Worm (Caenorhabditis elegans): Measurements from ENCODE around the gene sulp-7.

Gene sulp-7

ce11 chrX:11059744-11060143 is 20.7 kb upstream of the sulp-7 start, which contains the start of gene lpr-6:
Gene lpr-6, plus strand, starts transcription at chrX:11059994.
- TF ChIP-seq aly-1 (tag; optimal IDR thresholded peaks at IDR 0.05) (no peak), B0310.2 (tag; optimal IDR thresholded peaks at IDR 0.05) (no peak), hmg-4 (GFP tag; optimal IDR thresholded peaks at IDR 0.05) (no peak), pes-1 (GFP tag; IDR thresholded peaks at IDR 0.05) (no peak), flt-1 (GFP tag; IDR thresholded peaks at IDR 0.05) (no peak), F13C5.2 (tag; optimal IDR thresholded peaks at IDR 0.05) (no peak), ets-7 (tag; optimal IDR thresholded peaks at IDR 0.05) (no peak), hmbx-1 (tag; optimal IDR thresholded peaks at IDR 0.05) (no peak)

ce11 chrX:11060940-11061339 is 19.5 kb upstream of the sulp-7 start:
- TF ChIP-seq pes-1 (GFP tag; IDR thresholded peaks at IDR 0.05) (no peak), hmbx-1 (tag; optimal IDR thresholded peaks at IDR 0.05) (no peak), sea-1 (GFP tag; conservative IDR thresholded peaks at IDR 0.05) (no peak), aly-1 (tag; optimal IDR thresholded peaks at IDR 0.05) (no peak), tra-4 (tag; optimal IDR thresholded peaks at IDR 0.05) (no peak), tbx-11 (GFP tag; IDR thresholded peaks at IDR 0.05) (no peak), tbx-37 (GFP tag; conservative IDR thresholded peaks at IDR 0.05) (no peak), ets-7 (tag; optimal IDR thresholded peaks at IDR 0.05) (no peak), hmg-4 (GFP tag; optimal IDR thresholded peaks at IDR 0.05) (no peak), scrt-1 (GFP tag; IDR thresholded peaks at IDR 0.05) (no peak), B0310.2 (tag; optimal IDR thresholded peaks at IDR 0.05) (no peak)

ce11 chrX:11061904-11062303 is 18.6 kb upstream of the sulp-7 start, which contains the start of gene lpr-5:
Gene lpr-5, plus strand, starts transcription at chrX:11062123.
- no peak for TF ChIP-seq ceh-13 (GFP tag; optimal IDR thresholded peaks at IDR 0.05)
- TF ChIP-seq ceh-36 (tag; optimal IDR thresholded peaks at IDR 0.05): no peak
- TF ChIP-seq hmg-4 (GFP tag; optimal IDR thresholded peaks at IDR 0.05): no peak
- no peak for TF ChIP-seq B0310.2 (tag; optimal IDR thresholded peaks at IDR 0.05)
- no peak for TF ChIP-seq pes-1 (GFP tag; IDR thresholded peaks at IDR 0.05)
- no peak for TF ChIP-seq F13C5.2 (tag; optimal IDR thresholded peaks at IDR 0.05)
- no peak for TF ChIP-seq ets-7 (tag; optimal IDR thresholded peaks at IDR 0.05)
- TF ChIP-seq tbx-11 (GFP tag; IDR thresholded peaks at IDR 0.05): no peak
- no peak for TF ChIP-seq hnd-1 (tag; optimal IDR thresholded peaks at IDR 0.05)
- TF ChIP-seq ama-1 (optimal IDR thresholded peaks at IDR 0.05): no peak
- TF ChIP-seq flt-1 (GFP tag; IDR thresholded peaks at IDR 0.05): no peak
- no peak for TF ChIP-seq aly-1 (tag; optimal IDR thresholded peaks at IDR 0.05)
- no peak for TF ChIP-seq tra-4 (tag; optimal IDR thresholded peaks at IDR 0.05)
- TF ChIP-seq hmbx-1 (tag; optimal IDR thresholded peaks at IDR 0.05): no peak
- TF ChIP-seq sea-1 (GFP tag; conservative IDR thresholded peaks at IDR 0.05): no peak
- no peak for TF ChIP-seq tbx-37 (GFP tag; conservative IDR thresholded peaks at IDR 0.05)
- TF ChIP-seq scrt-1 (GFP tag; IDR thresholded peaks at IDR 0.05): no peak

- TF ChIP-seq F13C5.2 (tag; optimal IDR thresholded peaks at IDR 0.05) (no peak), ceh-13 (GFP tag; optimal IDR thresholded peaks at IDR 0.05) (no peak), tbx-37 (GFP tag; conservative IDR thresholded peaks at IDR 0.05) (no peak), pes-1 (GFP tag; IDR thresholded peaks at IDR 0.05) (no peak), scrt-1 (GFP tag; IDR thresholded peaks at IDR 0.05) (no peak)
Measured at ce11 chrX:11064799-11065198, 15.7 kb upstream of the sulp-7 start, which contains the start of gene lpr-4. Gene lpr-4, plus strand, starts transcription at chrX:11065126.

ce11 chrX:11067256-11067655 is 13.2 kb upstream of the sulp-7 start:
- no peak for TF ChIP-seq hmbx-1 (tag; optimal IDR thresholded peaks at IDR 0.05)
- TF ChIP-seq ceh-36 (tag; optimal IDR thresholded peaks at IDR 0.05): no peak
- no peak for TF ChIP-seq ceh-13 (GFP tag; optimal IDR thresholded peaks at IDR 0.05)
- TF ChIP-seq hmg-4 (GFP tag; optimal IDR thresholded peaks at IDR 0.05): no peak
- no peak for TF ChIP-seq tra-4 (tag; optimal IDR thresholded peaks at IDR 0.05)
- TF ChIP-seq ets-7 (tag; optimal IDR thresholded peaks at IDR 0.05): no peak
- no peak for TF ChIP-seq hnd-1 (tag; optimal IDR thresholded peaks at IDR 0.05)
- no peak for TF ChIP-seq scrt-1 (GFP tag; IDR thresholded peaks at IDR 0.05)
- TF ChIP-seq F13C5.2 (tag; optimal IDR thresholded peaks at IDR 0.05): no peak
- no peak for TF ChIP-seq tbx-37 (GFP tag; conservative IDR thresholded peaks at IDR 0.05)
- no peak for TF ChIP-seq pes-1 (GFP tag; IDR thresholded peaks at IDR 0.05)
- TF ChIP-seq sea-1 (GFP tag; conservative IDR thresholded peaks at IDR 0.05): no peak
- no peak for TF ChIP-seq B0310.2 (tag; optimal IDR thresholded peaks at IDR 0.05)
- no peak for TF ChIP-seq ama-1 (optimal IDR thresholded peaks at IDR 0.05)
- no peak for TF ChIP-seq aly-1 (tag; optimal IDR thresholded peaks at IDR 0.05)

ce11 chrX:11068334-11068733 is 12.1 kb upstream of the sulp-7 start, which contains the start of gene apt-9:
Gene apt-9, plus strand, starts transcription at chrX:11068527.
- TF ChIP-seq hnd-1 (tag; optimal IDR thresholded peaks at IDR 0.05) (no peak), ama-1 (optimal IDR thresholded peaks at IDR 0.05) (no peak)

- TF ChIP-seq hmg-4 (GFP tag; optimal IDR thresholded peaks at IDR 0.05): peak; percentile 29
- TF ChIP-seq scrt-1 (GFP tag; IDR thresholded peaks at IDR 0.05): no peak
Measured at ce11 chrX:11072701-11073100, 7.8 kb upstream of the sulp-7 start.

ce11 chrX:11073358-11073757 is 7.1 kb upstream of the sulp-7 start, which contains the start of gene W04G3.5:
Gene W04G3.5, plus strand, starts transcription at chrX:11073658.
- TF ChIP-seq ama-1 (optimal IDR thresholded peaks at IDR 0.05): no peak
- TF ChIP-seq tra-4 (tag; optimal IDR thresholded peaks at IDR 0.05): no peak
- TF ChIP-seq hnd-1 (tag; optimal IDR thresholded peaks at IDR 0.05): no peak
- no peak for TF ChIP-seq B0310.2 (tag; optimal IDR thresholded peaks at IDR 0.05)
- TF ChIP-seq aly-1 (tag; optimal IDR thresholded peaks at IDR 0.05): no peak
- no peak for TF ChIP-seq tbx-11 (GFP tag; IDR thresholded peaks at IDR 0.05)
- no peak for TF ChIP-seq scrt-1 (GFP tag; IDR thresholded peaks at IDR 0.05)

- TF ChIP-seq scrt-1 (GFP tag; IDR thresholded peaks at IDR 0.05) (no peak), F13C5.2 (tag; optimal IDR thresholded peaks at IDR 0.05) (no peak), ceh-36 (tag; optimal IDR thresholded peaks at IDR 0.05) (no peak), pes-1 (GFP tag; IDR thresholded peaks at IDR 0.05) (no peak), tbx-11 (GFP tag; IDR thresholded peaks at IDR 0.05) (no peak), ceh-13 (GFP tag; optimal IDR thresholded peaks at IDR 0.05) (no peak), B0310.2 (tag; optimal IDR thresholded peaks at IDR 0.05) (no peak), aly-1 (tag; optimal IDR thresholded peaks at IDR 0.05) (no peak), tra-4 (tag; optimal IDR thresholded peaks at IDR 0.05) (no peak)
Measured at ce11 chrX:11076491-11076890, 4.0 kb upstream of the sulp-7 start, which contains the start of gene W04G3.12. Gene W04G3.12, minus strand, starts transcription at chrX:11076801.

Data from whole organism, early embryonic.